Fruit fly (Drosophila melanogaster): ENCODE data around the gene CG33269.
"Not testable (repeated sequence)": the region's sequence is repeated elsewhere in the genome, so short reads cannot be mapped to it uniquely, and the experiment has no call there.

Gene CG33269

dm6 chr3L:11576944-11577343 is 5.1 kb downstream of the CG33269 start, which contains the start of gene CG33489:
TSS of gene CG33489 (minus strand) at chr3L:11577044.
- not testable (repeated sequence) for TF ChIP-seq HLH106 (tag; optimal IDR thresholded peaks at IDR 0.05); Jra (GFP tag; optimal IDR thresholded peaks at IDR 0.05); Hr83 (GFP tag; optimal IDR thresholded peaks at IDR 0.05; ENCODE audit: poor library complexity, severe bottlenecking)

DNA sequence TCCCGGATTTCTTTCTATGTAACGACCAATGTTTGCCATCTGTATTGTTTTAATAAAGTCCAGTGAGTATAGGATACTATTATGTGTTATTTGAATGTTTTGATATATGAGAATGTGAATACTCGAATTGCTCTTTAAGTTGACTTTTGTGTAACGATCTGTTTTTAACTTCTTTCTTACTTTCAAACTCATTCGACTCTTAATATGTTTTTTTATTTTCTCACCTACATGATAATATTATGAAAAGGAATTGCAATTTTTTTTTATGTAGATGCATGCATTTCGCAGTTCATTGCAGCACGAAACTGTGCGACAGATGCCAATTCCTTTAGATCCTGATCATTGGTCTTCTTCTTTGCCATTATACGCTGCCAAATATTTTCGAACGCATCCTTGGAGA is 7.4 kb downstream of the CG33269 start, which contains the start of gene CG33490:
TSS of gene CG33490 (minus strand) at position 101 of the 400 bp plus-strand sequence.
- no peak for TF ChIP-seq brk (GFP tag; optimal IDR thresholded peaks at IDR 0.05)
- no peak for TF ChIP-seq Hr83 (GFP tag; optimal IDR thresholded peaks at IDR 0.05; ENCODE audit: poor library complexity, severe bottlenecking)
- no peak for TF ChIP-seq rgr (GFP tag; optimal IDR thresholded peaks at IDR 0.05)
- no peak for TF ChIP-seq dl (GFP tag; optimal IDR thresholded peaks at IDR 0.05; ENCODE audit: insufficient read depth in 1 of 2, partially characterized antibody in 2 of 2)
- no peak for TF ChIP-seq Vsx2 (GFP tag; optimal IDR thresholded peaks at IDR 0.05; ENCODE audit: partially characterized antibody)
- TF ChIP-seq sage (GFP tag; optimal IDR thresholded peaks at IDR 0.05), result no peak
- TF ChIP-seq N (GFP tag; optimal IDR thresholded peaks at IDR 0.05), result no peak
- no peak for TF ChIP-seq sv (GFP tag; optimal IDR thresholded peaks at IDR 0.05)
- no peak for TF ChIP-seq woc (GFP tag; optimal IDR thresholded peaks at IDR 0.05)
- TF ChIP-seq Rel (GFP tag; optimal IDR thresholded peaks at IDR 0.05), result no peak
- no peak for TF ChIP-seq Rel (tag; optimal IDR thresholded peaks at IDR 0.05)
- no peak for TF ChIP-seq HLH106 (tag; optimal IDR thresholded peaks at IDR 0.05)
- no peak for TF ChIP-seq Abd-B (GFP tag; optimal IDR thresholded peaks at IDR 0.05)
- TF ChIP-seq psq (GFP tag; optimal IDR thresholded peaks at IDR 0.05), result no peak
- no peak for TF ChIP-seq GATAd (GFP tag; optimal IDR thresholded peaks at IDR 0.05)
- no peak for TF ChIP-seq fru (GFP tag; optimal IDR thresholded peaks at IDR 0.05)

- TF ChIP-seq brk (GFP tag; optimal IDR thresholded peaks at IDR 0.05) (no peak), fru (GFP tag; optimal IDR thresholded peaks at IDR 0.05) (no peak), dmrt93B (GFP tag; optimal IDR thresholded peaks at IDR 0.05) (no peak), ey (GFP tag; optimal IDR thresholded peaks at IDR 0.05) (no peak), tai (GFP tag; optimal IDR thresholded peaks at IDR 0.05) (no peak), Mio (GFP tag; optimal IDR thresholded peaks at IDR 0.05) (no peak), CG9705 (GFP tag; optimal IDR thresholded peaks at IDR 0.05) (no peak), Rel (GFP tag; optimal IDR thresholded peaks at IDR 0.05) (no peak), Rel (tag; optimal IDR thresholded peaks at IDR 0.05) (no peak), Dif (GFP tag; optimal IDR thresholded peaks at IDR 0.05; ENCODE audit: partially characterized antibody) (no peak), CG32264 (GFP tag; optimal IDR thresholded peaks at IDR 0.05) (no peak), OdsH (GFP tag; optimal IDR thresholded peaks at IDR 0.05) (no peak), woc (GFP tag; optimal IDR thresholded peaks at IDR 0.05) (no peak), pan (optimal IDR thresholded peaks at IDR 0.05) (no peak)
These were observed 17.9 kb downstream of the CG33269 start, which contains the start of the genes CG46412 and CG33267 for dm6 chr3L:11563972-11564533. TSS of gene CG46412 (minus strand) at chr3L:11564072. TSS of gene CG33267 (plus strand) at chr3L:11564483.

DNA sequence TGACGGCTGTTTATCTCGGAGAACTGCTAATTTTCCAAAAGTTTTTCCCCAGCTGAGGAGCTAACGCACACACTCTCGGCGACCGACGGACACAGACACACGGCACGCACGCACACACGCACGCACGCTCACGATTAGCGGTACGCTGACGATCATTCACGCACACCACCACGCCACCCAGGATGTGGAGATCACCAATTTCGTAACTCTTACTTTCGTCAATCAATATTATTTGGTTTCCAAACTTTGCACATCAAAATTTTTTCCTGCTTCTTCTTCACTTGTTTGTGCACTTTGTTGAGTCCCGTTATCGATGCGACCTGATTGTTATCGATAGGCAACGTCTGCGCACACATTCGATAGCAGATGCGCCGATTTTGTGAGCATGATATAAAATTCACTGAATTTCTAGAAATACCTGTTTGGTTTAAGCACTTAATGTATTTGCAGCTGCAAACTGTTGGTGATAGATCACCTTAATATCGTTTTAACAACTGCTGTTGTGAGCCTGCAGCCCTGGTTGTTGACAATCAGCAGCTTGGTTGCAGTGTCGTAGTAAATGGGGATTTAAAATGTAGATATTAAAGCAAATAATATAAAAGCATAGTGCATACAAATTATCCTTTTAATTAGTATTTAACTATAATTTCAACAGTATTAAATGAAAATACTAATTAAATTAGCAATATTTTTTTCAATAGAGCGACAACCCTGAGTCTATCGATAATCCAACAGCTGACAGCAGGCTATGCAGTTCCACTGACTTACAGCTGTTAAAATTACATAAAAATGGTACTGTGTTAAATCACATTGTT is 19.8 kb downstream of the CG33269 start, which contains the start of the genes CG7394 and Mob2:
TSS of gene CG7394 (plus strand) at position 51 of the 815 bp plus-strand sequence.
TSS of gene Mob2 (minus strand) at position 288 of the 815 bp plus-strand sequence.
- peak; percentile 43 for TF ChIP-seq Hr83 (GFP tag; optimal IDR thresholded peaks at IDR 0.05; ENCODE audit: poor library complexity, severe bottlenecking)
- TF ChIP-seq Sp1 (GFP tag; optimal IDR thresholded peaks at IDR 0.05), result peak; percentile 88
- TF ChIP-seq Hnf4 (GFP tag; optimal IDR thresholded peaks at IDR 0.05), result peak; percentile 88
- peak; percentile 73 for TF ChIP-seq CG32264 (GFP tag; optimal IDR thresholded peaks at IDR 0.05)
- TF ChIP-seq br (GFP tag; optimal IDR thresholded peaks at IDR 0.05), result peak; percentile 84
- peak; percentile 90 for TF ChIP-seq ey (GFP tag; optimal IDR thresholded peaks at IDR 0.05)
- TF ChIP-seq woc (GFP tag; optimal IDR thresholded peaks at IDR 0.05), result peak; percentile 86
- TF ChIP-seq Myc (optimal IDR thresholded peaks at IDR 0.05), result no peak
- TF ChIP-seq GATAd (GFP tag; optimal IDR thresholded peaks at IDR 0.05), result peak; percentile 82
- peak; percentile 91 for TF ChIP-seq dsf (GFP tag; optimal IDR thresholded peaks at IDR 0.05; ENCODE audit: borderline replicate concordance)
- no peak for TF ChIP-seq lola (GFP tag; optimal IDR thresholded peaks at IDR 0.05)
- TF ChIP-seq dmrt93B (GFP tag; optimal IDR thresholded peaks at IDR 0.05), result peak; percentile 63
- no peak for TF ChIP-seq Mio (GFP tag; optimal IDR thresholded peaks at IDR 0.05)
- peak; percentile 97 for TF ChIP-seq brk (GFP tag; optimal IDR thresholded peaks at IDR 0.05)
- TF ChIP-seq Rel (GFP tag; optimal IDR thresholded peaks at IDR 0.05), result peak; percentile 47
- peak; percentile 88 for TF ChIP-seq Rel (tag; optimal IDR thresholded peaks at IDR 0.05)
- no peak for TF ChIP-seq Dif (GFP tag; optimal IDR thresholded peaks at IDR 0.05; ENCODE audit: partially characterized antibody)
- TF ChIP-seq fru (GFP tag; optimal IDR thresholded peaks at IDR 0.05), result peak; percentile 88
- peak; percentile 87 for TF ChIP-seq HLH106 (tag; optimal IDR thresholded peaks at IDR 0.05)
- TF ChIP-seq tai (GFP tag; optimal IDR thresholded peaks at IDR 0.05), result peak; percentile 95
- TF ChIP-seq sv (GFP tag; optimal IDR thresholded peaks at IDR 0.05), result peak; percentile 87
- TF ChIP-seq sage (GFP tag; optimal IDR thresholded peaks at IDR 0.05), result peak; percentile 81
- peak; percentile 86 for TF ChIP-seq CG9705 (GFP tag; optimal IDR thresholded peaks at IDR 0.05)
- TF ChIP-seq Hr78 (GFP tag; optimal IDR thresholded peaks at IDR 0.05), result no peak
- TF ChIP-seq Abd-B (GFP tag; optimal IDR thresholded peaks at IDR 0.05), result no peak
- TF ChIP-seq Dfd (GFP tag; optimal IDR thresholded peaks at IDR 0.05), result no peak
- peak; percentile 94 for TF ChIP-seq h (GFP tag; optimal IDR thresholded peaks at IDR 0.05)
- TF ChIP-seq jim (GFP tag; optimal IDR thresholded peaks at IDR 0.05), result no peak
- no peak for TF ChIP-seq usp (GFP tag; optimal IDR thresholded peaks at IDR 0.05)
- peak; percentile 22 for TF ChIP-seq CrebA (GFP tag; optimal IDR thresholded peaks at IDR 0.05; ENCODE audit: borderline replicate concordance)
- TF ChIP-seq OdsH (GFP tag; optimal IDR thresholded peaks at IDR 0.05), result peak; percentile 94
- peak; percentile 65 for TF ChIP-seq pan (optimal IDR thresholded peaks at IDR 0.05)
- peak; percentile 80 for TF ChIP-seq Jra (GFP tag; optimal IDR thresholded peaks at IDR 0.05)
